Worm (Caenorhabditis elegans): ENCODE data around the gene F44F4.15.

- no peak for TF ChIP-seq tbx-8 (GFP tag; optimal IDR thresholded peaks at IDR 0.05)
- no peak for TF ChIP-seq snpc-4 (tag; optimal IDR thresholded peaks at IDR 0.05)
- no peak for TF ChIP-seq nhr-76 (tag; optimal IDR thresholded peaks at IDR 0.05)
- TF ChIP-seq lsy-2 (tag; optimal IDR thresholded peaks at IDR 0.05) = no peak
- no peak for TF ChIP-seq ces-1 (GFP tag; optimal IDR thresholded peaks at IDR 0.05)
- TF ChIP-seq blmp-1 (tag; optimal IDR thresholded peaks at IDR 0.05) = no peak
- TF ChIP-seq pha-4 (tag; optimal IDR thresholded peaks at IDR 0.05) = no peak
Observed at ce11 chrII:10947317-10947716, 32.9 kb downstream of the F44F4.15 start, which contains the start of the genes tceb-3 and gskl-1.

All from whole organism, mixed stage, embryonic.